Worm (Caenorhabditis elegans): ENCODE measurements around the gene C09G12.17.
A peak's percentile ranks its signal among the peaks of the same experiment; 100 is the strongest.

C09G12.17 gene

ce11 chrIV:3496358-3496757 is at the start of gene C09G12.17:
TSS of gene C09G12.17 (minus strand) at chrIV:3496458.
- TF ChIP-seq dao-5 (tag; optimal IDR thresholded peaks at IDR 0.05): no peak
- TF ChIP-seq W03F9.2 (tag; optimal IDR thresholded peaks at IDR 0.05): no peak
- no peak for TF ChIP-seq him-1 (tag; optimal IDR thresholded peaks at IDR 0.05)

- TF ChIP-seq dao-5 (tag; optimal IDR thresholded peaks at IDR 0.05) (no peak), him-1 (tag; optimal IDR thresholded peaks at IDR 0.05) (no peak), W03F9.2 (tag; optimal IDR thresholded peaks at IDR 0.05) (no peak)
Observed at ce11 chrIV:3545060-3545459, 48.8 kb upstream of the C09G12.17 start.

- TF ChIP-seq W03F9.2 (tag; optimal IDR thresholded peaks at IDR 0.05): no peak
- no peak for TF ChIP-seq him-1 (tag; optimal IDR thresholded peaks at IDR 0.05)
- no peak for TF ChIP-seq dao-5 (tag; optimal IDR thresholded peaks at IDR 0.05)
Observed at ce11 chrIV:3539872-3540271, 43.6 kb upstream of the C09G12.17 start, which contains the start of gene B0212.3. TSS of gene B0212.3 (plus strand) at chrIV:3540172.

DNA sequence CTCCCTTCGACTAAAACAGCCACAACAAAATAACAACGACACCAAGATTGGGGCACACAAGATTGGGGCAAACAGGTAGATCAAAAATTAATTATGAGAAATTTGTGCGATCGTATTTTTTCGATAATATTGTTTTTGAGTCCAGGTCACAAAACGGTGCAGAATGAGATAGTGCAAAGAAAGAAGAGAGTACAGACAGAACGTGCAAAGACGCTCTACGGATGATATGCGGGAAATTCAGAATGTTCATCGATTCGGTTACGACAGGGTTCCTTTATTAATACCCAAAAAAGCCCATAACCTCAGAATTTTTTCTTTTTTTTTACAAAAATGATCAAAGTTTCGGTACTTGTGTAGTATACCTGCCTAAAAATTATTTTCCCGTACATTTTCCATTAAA is 43.0 kb upstream of the C09G12.17 start:
- TF ChIP-seq dao-5 (tag; optimal IDR thresholded peaks at IDR 0.05) (no peak), W03F9.2 (tag; optimal IDR thresholded peaks at IDR 0.05) (no peak), him-1 (tag; optimal IDR thresholded peaks at IDR 0.05) (no peak)

ce11 chrIV:3532989-3533388 is 36.7 kb upstream of the C09G12.17 start:
- no peak for TF ChIP-seq him-1 (tag; optimal IDR thresholded peaks at IDR 0.05)
- no peak for TF ChIP-seq W03F9.2 (tag; optimal IDR thresholded peaks at IDR 0.05)
- no peak for TF ChIP-seq dao-5 (tag; optimal IDR thresholded peaks at IDR 0.05)

DNA sequence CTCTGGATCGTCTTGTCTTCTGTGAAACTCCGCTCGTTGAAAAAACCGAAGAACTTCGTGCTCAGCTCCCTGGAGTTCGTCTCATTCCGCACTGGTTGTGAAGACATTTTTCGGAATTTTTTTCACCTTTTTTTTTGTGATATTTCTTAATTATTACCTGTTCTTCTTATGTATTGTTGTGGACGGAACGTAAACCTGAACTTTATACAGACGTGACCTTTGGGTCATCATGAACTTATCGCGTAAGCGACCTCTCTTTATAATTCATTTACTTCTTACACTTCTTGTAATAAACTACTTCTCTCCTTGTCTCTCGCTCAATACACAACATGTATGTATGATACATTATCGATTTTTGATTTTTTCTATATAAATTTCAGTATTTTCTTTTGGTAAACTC is 35.9 kb upstream of the C09G12.17 start, which contains the start of gene M57.1:
M57.1 (plus strand) TSS at position 301 of the 400 bp plus-strand sequence.
- TF ChIP-seq him-1 (tag; optimal IDR thresholded peaks at IDR 0.05) (no peak), dao-5 (tag; optimal IDR thresholded peaks at IDR 0.05) (no peak), W03F9.2 (tag; optimal IDR thresholded peaks at IDR 0.05) (no peak)

- TF ChIP-seq him-1 (tag; optimal IDR thresholded peaks at IDR 0.05) (no peak), dao-5 (tag; optimal IDR thresholded peaks at IDR 0.05) (no peak), W03F9.2 (tag; optimal IDR thresholded peaks at IDR 0.05) (no peak)
Observed at ce11 chrIV:3531535-3531934, 35.3 kb upstream of the C09G12.17 start.

DNA sequence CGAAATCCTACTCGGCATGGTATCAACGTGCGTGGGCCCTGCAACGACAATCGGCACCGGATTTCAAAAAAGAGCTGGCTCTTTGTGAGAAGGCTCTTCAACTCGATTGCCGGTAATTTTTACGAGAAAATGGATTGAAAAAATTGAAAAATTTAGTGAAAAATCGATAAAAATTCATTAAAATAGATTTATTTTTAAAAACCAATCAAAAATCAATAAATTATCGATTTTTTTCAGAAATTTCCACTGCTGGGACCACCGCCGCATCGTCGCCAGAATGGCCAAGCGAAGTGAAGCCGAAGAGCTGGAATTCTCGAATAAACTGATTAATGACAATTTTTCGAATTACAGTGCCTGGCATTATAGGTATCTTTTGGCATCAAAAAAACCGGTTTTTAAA is 31.6 kb upstream of the C09G12.17 start:
- TF ChIP-seq W03F9.2 (tag; optimal IDR thresholded peaks at IDR 0.05): no peak
- TF ChIP-seq him-1 (tag; optimal IDR thresholded peaks at IDR 0.05): no peak
- TF ChIP-seq dao-5 (tag; optimal IDR thresholded peaks at IDR 0.05): no peak

DNA sequence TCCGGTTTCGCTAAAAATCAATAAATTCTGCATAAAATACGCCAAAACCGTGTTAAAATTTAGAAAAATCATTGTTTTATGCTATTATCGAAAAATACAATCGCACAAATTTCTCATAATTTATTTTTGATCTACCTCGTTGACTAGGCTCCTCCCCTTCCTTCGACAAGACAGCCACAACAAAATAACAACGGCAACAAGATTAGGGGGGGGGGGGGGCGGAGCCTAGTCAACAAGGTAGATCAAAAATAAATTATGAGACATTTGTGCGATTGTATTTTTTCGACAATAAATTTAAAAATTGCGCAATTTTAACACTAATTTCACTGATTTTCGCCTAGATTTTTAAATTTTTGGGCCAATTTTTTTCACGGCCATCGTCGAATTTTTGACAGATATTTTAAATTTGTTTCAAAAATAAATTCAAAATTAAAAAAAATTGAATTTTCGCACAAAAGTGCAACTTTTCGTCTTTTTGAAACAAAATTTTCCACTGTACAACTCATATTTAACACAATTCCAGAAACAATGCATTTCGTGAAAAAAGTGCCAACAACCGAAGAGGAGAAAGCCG is 30.7 kb upstream of the C09G12.17 start, which contains the start of gene M57.2:
M57.2 (plus strand) TSS at position 524 of the 574 bp plus-strand sequence.
- TF ChIP-seq him-1 (tag; optimal IDR thresholded peaks at IDR 0.05): no peak
- no peak for TF ChIP-seq dao-5 (tag; optimal IDR thresholded peaks at IDR 0.05)
- no peak for TF ChIP-seq W03F9.2 (tag; optimal IDR thresholded peaks at IDR 0.05)

- TF ChIP-seq him-1 (tag; optimal IDR thresholded peaks at IDR 0.05) (no peak), dao-5 (tag; optimal IDR thresholded peaks at IDR 0.05) (no peak), W03F9.2 (tag; optimal IDR thresholded peaks at IDR 0.05) (no peak)
Observed at ce11 chrIV:3526144-3526797, 30.0 kb upstream of the C09G12.17 start.

DNA sequence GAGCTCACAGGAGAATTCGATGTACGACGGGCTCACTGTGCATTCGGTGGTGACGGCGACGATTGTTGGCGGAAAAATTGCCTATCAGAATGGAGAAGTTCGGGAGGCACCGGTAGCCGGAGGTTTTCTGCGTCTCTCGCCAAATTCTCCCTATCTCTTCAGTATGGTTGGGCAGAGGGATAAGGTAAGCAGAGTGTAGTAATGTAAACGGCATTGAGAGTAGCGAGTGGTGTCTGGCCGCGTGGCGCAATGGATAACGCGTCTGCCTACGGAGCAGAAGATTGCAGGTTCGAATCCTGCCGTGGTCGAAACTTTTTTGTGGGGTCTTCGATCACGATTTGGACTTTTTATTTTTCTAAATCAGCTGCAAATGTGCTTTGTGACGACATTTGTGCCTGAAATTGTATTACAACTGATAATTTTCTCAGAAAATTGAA is 28.3 kb upstream of the C09G12.17 start:
- TF ChIP-seq him-1 (tag; optimal IDR thresholded peaks at IDR 0.05) (peak; percentile 23), dao-5 (tag; optimal IDR thresholded peaks at IDR 0.05) (no peak)

- no peak for TF ChIP-seq dao-5 (tag; optimal IDR thresholded peaks at IDR 0.05)
- TF ChIP-seq him-1 (tag; optimal IDR thresholded peaks at IDR 0.05): no peak
Observed at ce11 chrIV:3523419-3523818, 27.2 kb upstream of the C09G12.17 start.

ce11 chrIV:3521710-3522109 is 25.5 kb upstream of the C09G12.17 start:
- TF ChIP-seq him-1 (tag; optimal IDR thresholded peaks at IDR 0.05) (no peak), dao-5 (tag; optimal IDR thresholded peaks at IDR 0.05) (no peak), W03F9.2 (tag; optimal IDR thresholded peaks at IDR 0.05) (no peak)

ce11 chrIV:3520957-3521356 is 24.7 kb upstream of the C09G12.17 start:
- TF ChIP-seq W03F9.2 (tag; optimal IDR thresholded peaks at IDR 0.05): no peak
- no peak for TF ChIP-seq him-1 (tag; optimal IDR thresholded peaks at IDR 0.05)
- TF ChIP-seq dao-5 (tag; optimal IDR thresholded peaks at IDR 0.05): no peak

ce11 chrIV:3520374-3520773 is 24.1 kb upstream of the C09G12.17 start:
- no peak for TF ChIP-seq dao-5 (tag; optimal IDR thresholded peaks at IDR 0.05)
- TF ChIP-seq him-1 (tag; optimal IDR thresholded peaks at IDR 0.05): no peak
- no peak for TF ChIP-seq W03F9.2 (tag; optimal IDR thresholded peaks at IDR 0.05)
